Worm (Caenorhabditis elegans): ENCODE measurements around the gene H01G02.1.

DNA sequence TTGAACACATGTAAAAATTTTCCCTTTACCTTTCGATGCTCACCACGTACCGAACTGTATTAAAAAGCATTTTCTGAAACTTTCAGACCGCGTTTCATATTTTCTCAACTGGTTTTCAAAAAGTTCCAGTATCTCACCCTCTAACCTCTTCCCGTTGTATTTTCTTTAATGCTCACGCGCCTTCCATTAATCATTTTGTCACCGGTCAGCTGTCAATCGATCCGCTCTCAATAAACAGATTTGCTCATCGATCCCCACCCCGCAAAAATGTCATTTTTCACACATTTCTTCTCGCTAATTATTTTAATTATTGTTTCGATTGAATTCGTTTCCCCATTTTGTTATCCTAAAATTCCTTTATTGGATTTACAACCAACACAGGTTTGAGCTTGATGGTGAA lies 24.9 kb downstream of the H01G02.1 start, which contains the start of gene lpr-2:
- TF ChIP-seq pag-3 (tag; optimal IDR thresholded peaks at IDR 0.05; ENCODE audit: borderline replicate concordance, insufficient read depth) (no peak), egl-13 (tag; optimal IDR thresholded peaks at IDR 0.05) (no peak), nhr-237 (tag; optimal IDR thresholded peaks at IDR 0.05) (no peak), egl-27 (tag; optimal IDR thresholded peaks at IDR 0.05) (no peak), elt-3 (tag; optimal IDR thresholded peaks at IDR 0.05) (no peak), lir-3 (tag; optimal IDR thresholded peaks at IDR 0.05; ENCODE audit: poor library complexity) (no peak), nhr-76 (tag; optimal IDR thresholded peaks at IDR 0.05) (no peak), lin-13 (GFP tag; optimal IDR thresholded peaks at IDR 0.05) (no peak)
